Fruit fly (Drosophila melanogaster) whole organism, prepupa: ENCODE results near the gene CG14708.

Source experiments
- CG1621 ChIP-seq: fragments of 200-800 bp; sonication (Bioruptor generic); optimal IDR thresholded peaks from 3 replicates; lab custom pipeline; 2018; ENCODE audit warnings: missing biosample characterization, mild to moderate bottlenecking, missing genetic modification characterization
- CG34406 ChIP-seq: fragments of 200-800 bp; sonication (Bioruptor generic); optimal IDR thresholded peaks from 3 replicates; lab custom pipeline; 2016; ENCODE audit warnings: missing biosample characterization, missing genetic modification characterization
- CG6854 ChIP-seq: fragments of 200-800 bp; sonication (Bioruptor generic); optimal IDR thresholded peaks from 2 replicates; lab custom pipeline; 2017; ENCODE audit warnings: missing biosample characterization, mild to moderate bottlenecking, missing genetic modification characterization
- CG8632 ChIP-seq: fragments of 200-800 bp; sonication (Bioruptor generic); optimal IDR thresholded peaks from 3 replicates; lab custom pipeline; 2016; ENCODE audit warnings: missing biosample characterization, missing genetic modification characterization
- Ets96B ChIP-seq: fragments of 200-800 bp; optimal IDR thresholded peaks from 2 replicates; lab custom pipeline; 2019; ENCODE audit warnings: missing biosample characterization, mild to moderate bottlenecking, missing genetic modification characterization, moderate library complexity
- Gug ChIP-seq: fragments of 200-800 bp; sonication (Bioruptor generic); IDR thresholded peaks from 2 replicates; pipeline ENCODE4 v1.3.6; 2022; ENCODE audit warnings: missing biosample characterization, missing genetic modification characterization
- Hr39 ChIP-seq: fragments of 200-800 bp; sonication (Bioruptor generic); optimal IDR thresholded peaks from 2 replicates; lab custom pipeline; 2016; ENCODE audit warnings: missing biosample characterization, missing genetic modification characterization
- Sox102F ChIP-seq: fragments of 200-800 bp; sonication (Bioruptor generic); optimal IDR thresholded peaks from 2 replicates; lab custom pipeline; 2016; ENCODE audit warnings: missing biosample characterization, mild to moderate bottlenecking, missing genetic modification characterization
- cyc ChIP-seq: fragments of 200-800 bp; sonication (Bioruptor generic); optimal IDR thresholded peaks from 3 replicates; lab custom pipeline; 2016; ENCODE audit warnings: missing biosample characterization, missing genetic modification characterization
- esn ChIP-seq: fragments of 200-800 bp; sonication (Bioruptor generic); optimal IDR thresholded peaks from 2 replicates; lab custom pipeline; 2016; ENCODE audit warnings: missing biosample characterization, mild to moderate bottlenecking, missing genetic modification characterization, moderate library complexity

DNA sequence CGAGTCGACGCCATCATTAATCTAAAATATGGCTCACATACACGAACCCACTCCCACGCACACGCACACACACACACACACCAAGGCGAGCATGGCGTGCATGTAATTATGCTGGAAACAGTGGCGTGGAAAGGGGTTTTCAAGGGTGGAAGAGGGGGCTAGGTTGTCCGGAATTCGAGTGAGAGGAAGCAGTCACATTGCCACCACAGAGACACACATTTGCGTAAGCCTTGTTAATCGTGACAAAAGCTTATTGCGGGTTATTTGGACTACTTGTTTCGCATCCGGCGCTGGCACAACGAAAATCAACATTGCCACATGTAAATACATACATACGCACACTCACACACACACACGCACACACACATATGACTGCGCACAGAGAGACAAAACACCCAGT, 1.0 kb downstream of the CG14708 start:
- TF ChIP-seq Hr39, result no peak
- no peak for TF ChIP-seq CG6854 (GFP tag; lab: Kevin White, UChicago)
- TF ChIP-seq CG34406 (GFP tag; lab: Kevin White, UChicago), result no peak
- TF ChIP-seq Sox102F (GFP tag; lab: Kevin White, UChicago), result no peak
- no peak for TF ChIP-seq CG1621
- no peak for TF ChIP-seq esn (GFP tag; lab: Kevin White, UChicago)
- no peak for TF ChIP-seq CG8632 (GFP tag; lab: Kevin White, UChicago)
- TF ChIP-seq cyc, result no peak
- TF ChIP-seq Gug (GFP tag; lab: Robert Waterston, UW), result no peak
- TF ChIP-seq Ets96B (tag; lab: Kevin White, UChicago), result no peak
